Worm (Caenorhabditis elegans) whole organism, mixed stage, embryonic: Measurements from ENCODE around the gene T22G5.1.

Source experiments
- M03D4.4 ChIP-seq: sonication (generic microtip); optimal IDR thresholded peaks from 2 replicates; lab custom pipeline; 2017; ENCODE audit warnings: mild to moderate bottlenecking, missing genetic modification characterization, missing compliant biosample characterization
- bed-3 ChIP-seq: fragments of 200-800 bp; sonication (Bioruptor generic); optimal IDR thresholded peaks from 3 replicates; lab custom pipeline; 2018; ENCODE audit warnings: mild to moderate bottlenecking, missing genetic modification characterization, moderate library complexity, missing compliant biosample characterization
- blmp-1 ChIP-seq: fragments of 150-350 bp; optimal IDR thresholded peaks from 2 replicates; lab custom pipeline; 2014; ENCODE audit warnings: missing biosample characterization, missing genetic modification characterization
- ceh-43 ChIP-seq: fragments of 200-800 bp; sonication (Bioruptor generic); optimal IDR thresholded peaks from 2 replicates; lab custom pipeline; 2018; ENCODE audit warnings: mild to moderate bottlenecking, missing genetic modification characterization, moderate library complexity, missing compliant biosample characterization
- ceh-83 ChIP-seq: fragments of 200-800 bp; sonication (Bioruptor generic); optimal IDR thresholded peaks from 2 replicates; lab custom pipeline; 2018; ENCODE audit warnings: mild to moderate bottlenecking, missing genetic modification characterization, missing compliant biosample characterization
- ces-1 ChIP-seq: fragments of 150-350 bp; optimal IDR thresholded peaks from 2 replicates; lab custom pipeline; 2014; ENCODE audit warnings: missing biosample characterization, missing genetic modification reagents, missing genetic modification characterization
- cnd-1 ChIP-seq: fragments of 200-800 bp; sonication (Bioruptor generic); optimal IDR thresholded peaks from 2 replicates; lab custom pipeline; 2018; ENCODE audit warnings: mild to moderate bottlenecking, missing genetic modification characterization, missing compliant biosample characterization
- drap-1 ChIP-seq: fragments of 200-800 bp; sonication (Bioruptor generic); optimal IDR thresholded peaks from 3 replicates; lab custom pipeline; 2018; ENCODE audit warnings: mild to moderate bottlenecking, missing genetic modification characterization, missing compliant biosample characterization
- elt-3 ChIP-seq: fragments of 150-350 bp; optimal IDR thresholded peaks from 2 replicates; lab custom pipeline; 2014; ENCODE audit warnings: missing biosample characterization, missing genetic modification characterization
- flh-1 ChIP-seq: fragments of 200-800 bp; sonication (Bioruptor generic); optimal IDR thresholded peaks from 2 replicates; lab custom pipeline; 2018; ENCODE audit warnings: mild to moderate bottlenecking, missing genetic modification characterization, moderate library complexity, missing compliant biosample characterization
- ham-2 ChIP-seq: fragments of 200-800 bp; sonication (Bioruptor generic); optimal IDR thresholded peaks from 2 replicates; lab custom pipeline; 2018; ENCODE audit warnings: mild to moderate bottlenecking, missing genetic modification characterization, missing compliant biosample characterization
- hlh-1 ChIP-seq: fragments of 150-350 bp; optimal IDR thresholded peaks from 2 replicates; lab custom pipeline; 2014; ENCODE audit warnings: missing biosample characterization, missing genetic modification reagents, missing genetic modification characterization
- lin-13 ChIP-seq: fragments of 150-350 bp; optimal IDR thresholded peaks from 2 replicates; lab custom pipeline; 2014; ENCODE audit warnings: missing biosample characterization, missing genetic modification characterization
- lin-32 ChIP-seq: fragments of 200-800 bp; sonication (Bioruptor generic); optimal IDR thresholded peaks from 2 replicates; lab custom pipeline; 2018; ENCODE audit warnings: mild to moderate bottlenecking, missing genetic modification characterization, missing compliant biosample characterization
- mab-5 ChIP-seq: fragments of 150-350 bp; optimal IDR thresholded peaks from 2 replicates; lab custom pipeline; 2014; ENCODE audit warnings: missing biosample characterization, missing genetic modification characterization
- mep-1 ChIP-seq: fragments of 150-350 bp; optimal IDR thresholded peaks from 2 replicates; lab custom pipeline; 2017; ENCODE audit warnings: missing biosample characterization, missing genetic modification reagents, missing genetic modification characterization, inconsistent platforms
- mls-2 ChIP-seq: sonication (generic microtip); optimal IDR thresholded peaks from 2 replicates; lab custom pipeline; 2016; ENCODE audit warnings: mild to moderate bottlenecking, missing genetic modification characterization, moderate library complexity, missing compliant biosample characterization
- nhr-12 ChIP-seq: fragments of 150-350 bp; optimal IDR thresholded peaks from 2 replicates; lab custom pipeline; 2014; ENCODE audit warnings: missing biosample characterization, missing genetic modification characterization
- nhr-2 ChIP-seq: fragments of 150-350 bp; optimal IDR thresholded peaks from 2 replicates; lab custom pipeline; 2014; ENCODE audit warnings: missing biosample characterization, missing genetic modification characterization
- nhr-237 ChIP-seq: fragments of 150-350 bp; optimal IDR thresholded peaks from 2 replicates; lab custom pipeline; 2014; ENCODE audit warnings: missing biosample characterization, missing genetic modification characterization
- nhr-28 ChIP-seq: fragments of 150-350 bp; optimal IDR thresholded peaks from 2 replicates; lab custom pipeline; 2014; ENCODE audit warnings: missing biosample characterization, missing genetic modification characterization
- nhr-76 ChIP-seq: sonication (generic microtip); optimal IDR thresholded peaks from 2 replicates; lab custom pipeline; 2017; ENCODE audit warnings: missing biosample characterization, missing genetic modification characterization
- pha-4 ChIP-seq: fragments of 150-350 bp; optimal IDR thresholded peaks from 2 replicates; lab custom pipeline; 2018; ENCODE audit warnings: missing biosample characterization, missing genetic modification reagents, missing genetic modification characterization
- sem-2 ChIP-seq: fragments of 200-800 bp; sonication (Bioruptor generic); optimal IDR thresholded peaks from 2 replicates; lab custom pipeline; 2018; ENCODE audit warnings: mild to moderate bottlenecking, missing genetic modification characterization, missing compliant biosample characterization
- snpc-4 ChIP-seq: fragments of 150-350 bp; optimal IDR thresholded peaks from 2 replicates; lab custom pipeline; 2014; ENCODE audit warnings: missing biosample characterization, missing genetic modification characterization
- sptf-1 ChIP-seq: sonication (generic microtip); optimal IDR thresholded peaks from 2 replicates; lab custom pipeline; 2017; ENCODE audit warnings: mild to moderate bottlenecking, missing genetic modification characterization, moderate library complexity, missing compliant biosample characterization
- tbx-8 ChIP-seq: fragments of 200-800 bp; sonication (Bioruptor generic); optimal IDR thresholded peaks from 2 replicates; lab custom pipeline; 2018; ENCODE audit warnings: mild to moderate bottlenecking, missing genetic modification characterization, moderate library complexity, missing compliant biosample characterization
- unc-120 ChIP-seq: sonication (generic microtip); optimal IDR thresholded peaks from 2 replicates; lab custom pipeline; 2017; ENCODE audit warnings: missing genetic modification characterization, missing compliant biosample characterization; ENCODE audit not compliant: poor library complexity, severe bottlenecking
- unc-39 ChIP-seq: fragments of 150-350 bp; optimal IDR thresholded peaks from 2 replicates; lab custom pipeline; 2014; ENCODE audit warnings: missing biosample characterization, missing genetic modification characterization
- unc-62 ChIP-seq: fragments of 150-350 bp; optimal IDR thresholded peaks from 2 replicates; lab custom pipeline; 2014; ENCODE audit warnings: missing biosample characterization, missing genetic modification reagents, missing genetic modification characterization
- ztf-11 ChIP-seq: fragments of 150-350 bp; optimal IDR thresholded peaks from 2 replicates; lab custom pipeline; 2014; ENCODE audit warnings: missing biosample characterization, missing genetic modification characterization

T22G5.1 gene

ce11 chrV:13878226-13878625 lies 1.6 kb downstream of the T22G5.1 start:
- TF ChIP-seq nhr-2 (tag; lab: Kevin White, UChicago) (no peak), tbx-8 (GFP tag; lab: Kevin White, UChicago) (no peak)

- TF ChIP-seq lin-32 (GFP tag; lab: Kevin White, UChicago) (no peak), mab-5 (tag; lab: Kevin White, UChicago) (no peak), nhr-12 (tag; lab: Kevin White, UChicago) (no peak), cnd-1 (tag; lab: Kevin White, UChicago) (no peak), mep-1 (no peak), unc-39 (tag; lab: Kevin White, UChicago) (no peak), ztf-11 (no peak), nhr-28 (no peak), blmp-1 (no peak), pha-4 (tag; lab: Kevin White, UChicago) (no peak), sem-2 (GFP tag; lab: Kevin White, UChicago) (no peak), bed-3 (no peak), tbx-8 (GFP tag; lab: Kevin White, UChicago) (no peak), sptf-1 (tag; lab: Kevin White, UChicago) (no peak)
Observed at ce11 chrV:13879241-13879640, 2.6 kb downstream of the T22G5.1 start, which contains the start of gene lbp-7. TSS of gene lbp-7 (plus strand) at chrV:13879552.

DNA sequence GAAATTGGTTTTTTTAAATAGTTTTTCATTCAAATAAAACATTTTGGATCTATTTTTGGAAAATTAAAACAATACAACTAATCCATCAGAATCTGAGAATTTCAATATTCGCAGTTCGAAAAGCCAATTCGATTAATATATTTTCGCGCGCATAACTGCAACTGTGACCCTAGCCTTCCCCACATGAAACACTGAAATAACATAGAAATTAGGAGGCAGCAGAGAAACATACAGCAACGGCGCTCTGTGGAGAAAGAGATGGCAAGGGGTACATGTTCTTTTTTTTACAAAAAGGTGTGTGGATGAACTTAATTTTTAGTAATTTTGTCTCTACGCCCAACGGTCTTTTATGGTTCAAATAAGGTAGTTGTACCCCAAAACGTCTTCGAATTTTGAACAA lies 3.5 kb downstream of the T22G5.1 start:
- TF ChIP-seq hlh-1 (tag; lab: Kevin White, UChicago) (peak; percentile 3), ceh-83 (no peak)

- no peak for TF ChIP-seq nhr-12 (tag; lab: Kevin White, UChicago)
Observed at ce11 chrV:13880607-13881006, 4.0 kb downstream of the T22G5.1 start, which contains the start of gene T22G5.3. TSS of gene T22G5.3 (plus strand) at chrV:13880907.

- no peak for TF ChIP-seq M03D4.4 (tag; lab: Kevin White, UChicago)
- TF ChIP-seq lin-32 (GFP tag; lab: Kevin White, UChicago) = no peak
- no peak for TF ChIP-seq ces-1 (GFP tag; lab: Kevin White, UChicago)
- no peak for TF ChIP-seq nhr-237
- TF ChIP-seq drap-1 (GFP tag; lab: Kevin White, UChicago) = no peak
- no peak for TF ChIP-seq ham-2 (GFP tag; lab: Kevin White, UChicago)
- no peak for TF ChIP-seq mls-2 (tag; lab: Kevin White, UChicago)
- TF ChIP-seq cnd-1 (tag; lab: Kevin White, UChicago) = no peak
- no peak for TF ChIP-seq ceh-83
- no peak for TF ChIP-seq bed-3
Observed at ce11 chrV:13887358-13887757, 10.7 kb downstream of the T22G5.1 start, which contains the start of gene srsx-19. TSS of gene srsx-19 (plus strand) at chrV:13887658.

- TF ChIP-seq lin-13 (tag; lab: Kevin White, UChicago) = no peak
- no peak for TF ChIP-seq flh-1 (GFP tag; lab: Kevin White, UChicago)
- TF ChIP-seq ces-1 (GFP tag; lab: Kevin White, UChicago) = no peak
Observed at ce11 chrV:13889516-13889915, 12.9 kb downstream of the T22G5.1 start, which contains the start of gene spp-12. TSS of gene spp-12 (plus strand) at chrV:13889816.

DNA sequence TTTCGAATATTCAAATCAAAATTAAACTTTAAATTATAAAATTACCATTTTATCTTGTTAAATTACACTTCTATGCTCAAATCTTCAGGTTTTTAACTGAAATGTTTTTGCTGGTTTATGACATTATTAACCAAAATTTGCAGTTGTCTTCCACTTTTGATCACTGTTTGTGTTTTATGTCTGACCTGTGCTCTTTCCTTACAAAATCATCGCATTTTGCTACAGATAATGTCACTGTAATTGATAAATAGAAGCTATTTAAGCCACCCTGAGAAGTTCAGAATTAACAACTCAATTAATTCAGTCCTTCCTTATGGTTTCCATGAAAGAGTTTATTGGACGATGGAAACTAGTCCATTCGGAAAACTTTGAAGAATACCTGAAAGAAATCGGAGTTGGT lies 13.8 kb downstream of the T22G5.1 start, which contains the start of gene lbp-8:
TSS of gene lbp-8 (plus strand) at position 301 of the 400 bp plus-strand sequence.
- TF ChIP-seq ceh-43 (GFP tag; lab: Kevin White, UChicago) (no peak), nhr-76 (tag; lab: Kevin White, UChicago) (no peak), M03D4.4 (tag; lab: Kevin White, UChicago) (no peak), unc-62 (GFP tag; lab: Kevin White, UChicago) (no peak), snpc-4 (tag; lab: Kevin White, UChicago) (no peak), tbx-8 (GFP tag; lab: Kevin White, UChicago) (no peak), pha-4 (tag; lab: Kevin White, UChicago) (no peak), cnd-1 (tag; lab: Kevin White, UChicago) (no peak), elt-3 (tag; lab: Kevin White, UChicago) (no peak), nhr-2 (tag; lab: Kevin White, UChicago) (no peak), bed-3 (no peak), lin-13 (tag; lab: Kevin White, UChicago) (no peak), mab-5 (tag; lab: Kevin White, UChicago) (no peak), blmp-1 (no peak), hlh-1 (tag; lab: Kevin White, UChicago) (no peak), unc-39 (tag; lab: Kevin White, UChicago) (no peak), unc-120 (tag; lab: Kevin White, UChicago) (no peak)
